Fruit fly (Drosophila melanogaster): ENCODE data around the gene Marf.

Marf gene

dm6 chrX:6316858-6317474 lies 48.8 kb upstream of the Marf start (continued):
- TF ChIP-seq CG6689 (GFP tag; IDR thresholded peaks at IDR 0.05) (peak; percentile 59), CG2712 (tag; optimal IDR thresholded peaks at IDR 0.05) (no peak), CG2889 (GFP tag; IDR thresholded peaks at IDR 0.05) (peak; percentile 58; the same call in 1 of the 3 replicates), CG3065 (GFP tag; optimal IDR thresholded peaks at IDR 0.05) (no peak), lola (GFP tag; optimal IDR thresholded peaks at IDR 0.05) (no peak), pb (GFP tag; optimal IDR thresholded peaks at IDR 0.05) (peak; percentile 35), CG15073 (GFP tag; optimal IDR thresholded peaks at IDR 0.05) (no peak), br (optimal IDR thresholded peaks at IDR 0.05) (no peak), CG14710 (tag; optimal IDR thresholded peaks at IDR 0.05) (peak; percentile 13), CG17612 (GFP tag; IDR thresholded peaks at IDR 0.05) (no peak), MESR4 (GFP tag; optimal IDR thresholded peaks at IDR 0.05) (no peak), CG43689 (GFP tag; IDR thresholded peaks at IDR 0.05) (0 out of 2 replicates have a peak, but pooled peaks have one; percentile 24), Lpt (GFP tag; optimal IDR thresholded peaks at IDR 0.05) (no peak), CTCF (GFP tag; optimal IDR thresholded peaks at IDR 0.05) (peak; percentile 5), HmgD (GFP tag; optimal IDR thresholded peaks at IDR 0.05) (no peak), Bdp1 (GFP tag; optimal IDR thresholded peaks at IDR 0.05) (no peak), Gug (GFP tag; IDR thresholded peaks at IDR 0.05) (peak; percentile 49; the same call in 2 of the 4 replicates), CG9932 (GFP tag; IDR thresholded peaks at IDR 0.05) (peak; percentile 69), CG12299 (tag; optimal IDR thresholded peaks at IDR 0.05) (peak; percentile 35), CG4617 (GFP tag; optimal IDR thresholded peaks at IDR 0.05; ENCODE audit: borderline replicate concordance) (no peak), cwo (GFP tag; optimal IDR thresholded peaks at IDR 0.05) (peak; percentile 73), CG8765 (GFP tag; IDR thresholded peaks at IDR 0.05) (no peak), hth (optimal IDR thresholded peaks at IDR 0.05) (no peak), B-H1 (GFP tag; IDR thresholded peaks at IDR 0.05) (peak; percentile 58), crol (GFP tag; IDR thresholded peaks at IDR 0.05) (peak; percentile 74), vnd (GFP tag; IDR thresholded peaks at IDR 0.05; ENCODE audit: partially characterized antibody) (no peak), sna (GFP tag; IDR thresholded peaks at IDR 0.05; ENCODE audit: partially characterized antibody) (no peak), CG9876 (GFP tag; optimal IDR thresholded peaks at IDR 0.05) (no peak), usp (GFP tag; optimal IDR thresholded peaks at IDR 0.05) (no peak), CrebB (tag; optimal IDR thresholded peaks at IDR 0.05) (peak; percentile 20), sim (GFP tag; IDR thresholded peaks at IDR 0.05) (peak; percentile 28; the same call in 1 of the 2 replicates), toy (GFP tag; IDR thresholded peaks at IDR 0.05) (0 out of 2 replicates have a peak, but pooled peaks have one; percentile 16), Kr (GFP tag; optimal IDR thresholded peaks at IDR 0.05) (no peak), CG32772 (GFP tag; IDR thresholded peaks at IDR 0.05) (peak; percentile 53), CG7987 (GFP tag; optimal IDR thresholded peaks at IDR 0.05) (no peak), CG8290 (GFP tag; optimal IDR thresholded peaks at IDR 0.05) (no peak), CG8290 (tag; optimal IDR thresholded peaks at IDR 0.05) (peak in 1 of 2 experiments; percentile 83), Usf (GFP tag; optimal IDR thresholded peaks at IDR 0.05) (no peak), pum (GFP tag; optimal IDR thresholded peaks at IDR 0.05) (no peak), prd (optimal IDR thresholded peaks at IDR 0.05) (no peak), prd (GFP tag; IDR thresholded peaks at IDR 0.05) (peak; percentile 75), Xbp1 (GFP tag; optimal IDR thresholded peaks at IDR 0.05) (peak; percentile 38), gcm2 (GFP tag; optimal IDR thresholded peaks at IDR 0.05) (peak; percentile 3), HLH54F (GFP tag; optimal IDR thresholded peaks at IDR 0.05) (peak; percentile 40), CG11093 (GFP tag; IDR thresholded peaks at IDR 0.05) (0 out of 3 replicates have a peak, but pooled peaks have one; percentile 31), CG7556 (GFP tag; optimal IDR thresholded peaks at IDR 0.05) (peak; percentile 85), CG6765 (GFP tag; optimal IDR thresholded peaks at IDR 0.05) (peak; percentile 66), HHEX (GFP tag; optimal IDR thresholded peaks at IDR 0.05) (peak; percentile 73), CG14860 (GFP tag; IDR thresholded peaks at IDR 0.05; ENCODE audit: partially characterized antibody) (no peak), CG33557 (GFP tag; optimal IDR thresholded peaks at IDR 0.05) (no peak), disco-r (GFP tag; optimal IDR thresholded peaks at IDR 0.05) (peak; percentile 10), HLH3B (GFP tag; IDR thresholded peaks at IDR 0.05) (peak; percentile 74)

All from whole organism, embryonic.